Worm (Caenorhabditis elegans) whole organism, L3 larva: ENCODE results near the gene C07A9.13.

Source experiments
- R02D3.7 ChIP-seq: fragments of 150-350 bp; optimal IDR thresholded peaks from 2 replicates; lab custom pipeline; 2014; ENCODE audit warnings: missing biosample characterization, missing genetic modification characterization
- ZK546.5 ChIP-seq: sonication (generic microtip); optimal IDR thresholded peaks from 2 replicates; lab custom pipeline; 2017; ENCODE audit warnings: missing biosample characterization, missing genetic modification characterization
- aly-2 ChIP-seq: fragments of 150-350 bp; optimal IDR thresholded peaks from 2 replicates; lab custom pipeline; 2014; ENCODE audit warnings: missing biosample characterization, missing genetic modification characterization
- ama-1 ChIP-seq: fragments of 150-350 bp; optimal IDR thresholded peaks from 2 replicates; lab custom pipeline; 2018
- ceh-16 ChIP-seq: sonication (generic microtip); optimal IDR thresholded peaks from 2 replicates; lab custom pipeline; 2017; ENCODE audit warnings: missing biosample characterization, missing genetic modification characterization
- ceh-28 ChIP-seq: fragments of 150-350 bp; optimal IDR thresholded peaks from 2 replicates; lab custom pipeline; 2014; ENCODE audit warnings: missing biosample characterization, missing genetic modification reagents, missing genetic modification characterization
- ceh-82 ChIP-seq: fragments of 150-350 bp; optimal IDR thresholded peaks from 2 replicates; lab custom pipeline; 2014; ENCODE audit warnings: missing biosample characterization, missing genetic modification characterization
- daf-12 ChIP-seq: fragments of 150-350 bp; optimal IDR thresholded peaks from 2 replicates; lab custom pipeline; 2014; ENCODE audit warnings: missing biosample characterization, missing genetic modification reagents, missing genetic modification characterization
- egl-27 ChIP-seq: sonication (generic microtip); optimal IDR thresholded peaks from 4 replicates; lab custom pipeline; 2017; ENCODE audit warnings: missing biosample characterization, missing genetic modification reagents, missing genetic modification characterization
- egl-5 ChIP-seq: fragments of 150-350 bp; optimal IDR thresholded peaks from 2 replicates; lab custom pipeline; 2017; ENCODE audit warnings: missing biosample characterization, missing genetic modification reagents, missing genetic modification characterization, inconsistent platforms
- elt-1 ChIP-seq: fragments of 150-350 bp; optimal IDR thresholded peaks from 2 replicates; lab custom pipeline; 2014; ENCODE audit warnings: missing biosample characterization, missing genetic modification characterization
- elt-2 ChIP-seq: sonication (generic microtip); optimal IDR thresholded peaks from 2 replicates; lab custom pipeline; 2016; ENCODE audit warnings: missing genetic modification reagents, mild to moderate bottlenecking, missing genetic modification characterization, missing compliant biosample characterization
- eor-1 ChIP-seq, 2 experiments: fragments of 150-350 bp; optimal IDR thresholded peaks; 2 replicates each; lab custom pipeline; 2014 to 2018; ENCODE audit warnings: missing biosample characterization in 2 of 2, missing genetic modification characterization in 2 of 2
- fkh-10 ChIP-seq: sonication (generic microtip); optimal IDR thresholded peaks from 2 replicates; lab custom pipeline; 2017; ENCODE audit warnings: missing biosample characterization, missing genetic modification reagents, missing genetic modification characterization
- fkh-2 ChIP-seq: fragments of 150-350 bp; optimal IDR thresholded peaks from 2 replicates; lab custom pipeline; 2014; ENCODE audit warnings: missing biosample characterization, missing genetic modification reagents, missing genetic modification characterization
- hmg-11 ChIP-seq: sonication (generic microtip); optimal IDR thresholded peaks from 2 replicates; lab custom pipeline; 2016; ENCODE audit warnings: missing genetic modification characterization, missing compliant biosample characterization
- jun-1 ChIP-seq: fragments of 150-350 bp; optimal IDR thresholded peaks from 2 replicates; lab custom pipeline; 2014; ENCODE audit warnings: missing biosample characterization, missing genetic modification reagents, missing genetic modification characterization
- lin-15B ChIP-seq: fragments of 150-350 bp; optimal IDR thresholded peaks from 2 replicates; lab custom pipeline; 2014; ENCODE audit warnings: missing biosample characterization, missing genetic modification characterization
- lin-39 ChIP-seq: fragments of 150-350 bp; optimal IDR thresholded peaks from 2 replicates; lab custom pipeline; 2018; ENCODE audit warnings: missing biosample characterization, missing genetic modification reagents, missing genetic modification characterization
- lsy-12 ChIP-seq: sonication (generic microtip); optimal IDR thresholded peaks from 2 replicates; lab custom pipeline; 2016; ENCODE audit warnings: mild to moderate bottlenecking, missing genetic modification characterization, missing compliant biosample characterization
- mdl-1 ChIP-seq: fragments of 150-350 bp; optimal IDR thresholded peaks from 2 replicates; lab custom pipeline; 2014; ENCODE audit warnings: missing biosample characterization, missing genetic modification characterization
- nfya-1 ChIP-seq: sonication (generic microtip); optimal IDR thresholded peaks from 2 replicates; lab custom pipeline; 2017; ENCODE audit warnings: missing genetic modification characterization, mild to moderate bottlenecking, missing compliant biosample characterization, antibody characterized with exemption, moderate library complexity; ENCODE audit not compliant: insufficient read depth
- nhr-11 ChIP-seq: fragments of 150-350 bp; optimal IDR thresholded peaks from 2 replicates; lab custom pipeline; 2014; ENCODE audit warnings: missing biosample characterization, missing genetic modification characterization
- nhr-23 ChIP-seq: fragments of 150-350 bp; optimal IDR thresholded peaks from 2 replicates; lab custom pipeline; 2014; ENCODE audit warnings: missing biosample characterization, missing genetic modification reagents, missing genetic modification characterization
- nhr-237 ChIP-seq: fragments of 150-350 bp; optimal IDR thresholded peaks from 2 replicates; lab custom pipeline; 2014; ENCODE audit warnings: missing biosample characterization, missing genetic modification characterization
- nhr-25 ChIP-seq: sonication (generic microtip); optimal IDR thresholded peaks from 2 replicates; lab custom pipeline; 2017; ENCODE audit warnings: missing biosample characterization, missing genetic modification characterization
- nhr-28 ChIP-seq: fragments of 150-350 bp; optimal IDR thresholded peaks from 2 replicates; lab custom pipeline; 2014; ENCODE audit warnings: missing biosample characterization, missing genetic modification characterization
- nhr-43 ChIP-seq: sonication (generic microtip); optimal IDR thresholded peaks from 2 replicates; lab custom pipeline; 2016; ENCODE audit warnings: mild to moderate bottlenecking, missing genetic modification characterization, missing compliant biosample characterization; ENCODE audit not compliant: poor library complexity, severe bottlenecking
- nhr-67 ChIP-seq: fragments of 150-350 bp; optimal IDR thresholded peaks from 2 replicates; lab custom pipeline; 2014; ENCODE audit warnings: missing biosample characterization, missing genetic modification characterization
- nhr-76 ChIP-seq: fragments of 150-350 bp; sonication (generic microtip); optimal IDR thresholded peaks from 5 replicates; lab custom pipeline; 2014; ENCODE audit warnings: missing biosample characterization, missing genetic modification characterization
- nhr-77 ChIP-seq: fragments of 150-350 bp; optimal IDR thresholded peaks from 2 replicates; lab custom pipeline; 2014; ENCODE audit warnings: missing biosample characterization, missing genetic modification characterization
- pha-4 ChIP-seq: fragments of 150-350 bp; optimal IDR thresholded peaks from 2 replicates; lab custom pipeline; 2014; ENCODE audit warnings: missing biosample characterization, missing genetic modification reagents, missing genetic modification characterization
- pqm-1 ChIP-seq: fragments of 150-350 bp; optimal IDR thresholded peaks from 2 replicates; lab custom pipeline; 2017; ENCODE audit warnings: missing biosample characterization, missing genetic modification characterization, inconsistent platforms
- sea-2 ChIP-seq: fragments of 150-350 bp; sonication (generic microtip); optimal IDR thresholded peaks from 4 replicates; lab custom pipeline; 2014; ENCODE audit warnings: missing biosample characterization, missing genetic modification reagents, missing genetic modification characterization
- snpc-4 ChIP-seq: fragments of 150-350 bp; optimal IDR thresholded peaks from 2 replicates; lab custom pipeline; 2014; ENCODE audit warnings: missing biosample characterization, missing genetic modification characterization
- unc-39 ChIP-seq: sonication (generic microtip); optimal IDR thresholded peaks from 4 replicates; lab custom pipeline; 2017; ENCODE audit warnings: missing biosample characterization, missing genetic modification characterization
- unc-62 ChIP-seq: fragments of 150-350 bp; sonication (generic microtip); optimal IDR thresholded peaks from 4 replicates; lab custom pipeline; 2014; ENCODE audit warnings: missing biosample characterization, missing genetic modification reagents, missing genetic modification characterization
- zag-1 ChIP-seq: fragments of 150-350 bp; optimal IDR thresholded peaks from 2 replicates; lab custom pipeline; 2014; ENCODE audit warnings: missing biosample characterization, missing genetic modification characterization
- ztf-11 ChIP-seq: fragments of 150-350 bp; optimal IDR thresholded peaks from 2 replicates; lab custom pipeline; 2014; ENCODE audit warnings: missing biosample characterization, missing genetic modification characterization
- ztf-4 ChIP-seq: fragments of 150-350 bp; optimal IDR thresholded peaks from 2 replicates; lab custom pipeline; 2014; ENCODE audit warnings: missing biosample characterization, missing genetic modification characterization

The C07A9.13 gene

ce11 chrIII:9702665-9703252, 21.7 kb upstream of the C07A9.13 start:
- peak; percentile 3 for TF ChIP-seq nfya-1 (tag; lab: Kevin White, UChicago)
- TF ChIP-seq pha-4 (tag; lab: Kevin White, UChicago), result peak; percentile 68
- TF ChIP-seq fkh-2 (tag; lab: Kevin White, UChicago), result no peak
- peak; percentile 28 for TF ChIP-seq hmg-11
- TF ChIP-seq lin-39 (tag; lab: Kevin White, UChicago), result no peak
- TF ChIP-seq unc-39, result no peak
- peak; percentile 6 for TF ChIP-seq unc-62 (GFP tag; lab: Kevin White, UChicago)
- no peak for TF ChIP-seq ceh-82 (tag; lab: Kevin White, UChicago)
- TF ChIP-seq R02D3.7 (tag; lab: Kevin White, UChicago), result no peak
- TF ChIP-seq aly-2 (tag; lab: Kevin White, UChicago), result no peak
- TF ChIP-seq elt-2, result peak; percentile 6
- TF ChIP-seq nhr-25 (tag; lab: Kevin White, UChicago), result no peak
- TF ChIP-seq, all 47 proteins: peak for 5

- TF ChIP-seq lsy-12 (tag; lab: Kevin White, UChicago) (no peak), fkh-10 (peak; percentile 22)
Measured at ce11 chrIII:9701798-9702197, 20.7 kb upstream of the C07A9.13 start.

- no peak for TF ChIP-seq ama-1 (lab: Kevin White, UChicago)
- no peak for TF ChIP-seq aly-2 (tag; lab: Kevin White, UChicago)
- no peak for TF ChIP-seq ceh-16 (tag; lab: Kevin White, UChicago)
- no peak for TF ChIP-seq nhr-28
- no peak for TF ChIP-seq fkh-10
- TF ChIP-seq nhr-23, result peak; percentile 15
- TF ChIP-seq nhr-11 (tag; lab: Kevin White, UChicago), result no peak
- peak; percentile 15 for TF ChIP-seq nfya-1 (tag; lab: Kevin White, UChicago)
- TF ChIP-seq lin-39 (tag; lab: Kevin White, UChicago), result peak; percentile 60
- TF ChIP-seq nhr-67 (tag; lab: Kevin White, UChicago), result no peak
- TF ChIP-seq unc-62 (GFP tag; lab: Kevin White, UChicago), result no peak
Measured at ce11 chrIII:9700114-9700690, 19.1 kb upstream of the C07A9.13 start.

- TF ChIP-seq jun-1 (tag; lab: Kevin White, UChicago), result no peak
- TF ChIP-seq ceh-82 (tag; lab: Kevin White, UChicago), result no peak
- TF ChIP-seq ztf-11 (tag; lab: Kevin White, UChicago), result no peak
Measured at ce11 chrIII:9699576-9699975, 18.5 kb upstream of the C07A9.13 start, which contains the start of gene tlk-1. TSS of gene tlk-1 (plus strand) at chrIII:9699876.

- TF ChIP-seq pha-4 (tag; lab: Kevin White, UChicago) (no peak), elt-1 (tag; lab: Kevin White, UChicago) (no peak), nhr-23 (peak; percentile 8), pqm-1 (tag; lab: Kevin White, UChicago) (no peak), lin-15B (no peak), ceh-16 (tag; lab: Kevin White, UChicago) (no peak), elt-2 (peak; percentile 7), ztf-4 (tag; lab: Kevin White, UChicago) (no peak), nhr-77 (no peak), snpc-4 (tag; lab: Kevin White, UChicago) (no peak), nhr-76 (tag; lab: Kevin White, UChicago) (no peak), nhr-25 (tag; lab: Kevin White, UChicago) (peak; percentile 49), ceh-28 (tag; lab: Kevin White, UChicago) (no peak), daf-12 (tag; lab: Kevin White, UChicago) (no peak), nhr-237 (tag; lab: Kevin White, UChicago) (no peak), eor-1 (tag; optimal IDR thresholded peaks at IDR 0.05; lab: Kevin White, UChicago) (no peak), unc-39 (no peak), nhr-43 (tag; lab: Kevin White, UChicago) (no peak), sea-2 (GFP tag; lab: Kevin White, UChicago) (no peak), mdl-1 (tag; lab: Kevin White, UChicago) (no peak), nhr-28 (no peak), ZK546.5 (tag; lab: Kevin White, UChicago) (no peak), zag-1 (no peak), egl-27 (no peak), lsy-12 (tag; lab: Kevin White, UChicago) (no peak), R02D3.7 (tag; lab: Kevin White, UChicago) (no peak), ama-1 (lab: Kevin White, UChicago) (peak; percentile 34), hmg-11 (peak; percentile 16), egl-5 (tag; lab: Kevin White, UChicago) (no peak), lin-39 (tag; lab: Kevin White, UChicago) (peak; percentile 20), nhr-11 (tag; lab: Kevin White, UChicago) (no peak), nfya-1 (tag; lab: Kevin White, UChicago) (peak; percentile 61)
Measured at ce11 chrIII:9698635-9699396, 17.7 kb upstream of the C07A9.13 start.
